Worm (Caenorhabditis elegans) whole organism, midembryonic: ENCODE results near the gene lgc-29.

Source experiments
- T22C8.4 ChIP-seq: fragments of 200-800 bp; sonication (Bioruptor generic); IDR thresholded peaks from 2 replicates; pipeline ENCODE4 v1.3.6; 2022; ENCODE audit warnings: missing genetic modification characterization, missing compliant biosample characterization
- flt-1 ChIP-seq: fragments of 200-800 bp; sonication (Bioruptor generic); IDR thresholded peaks from 2 replicates; pipeline ENCODE4 v1.3.6; 2022; ENCODE audit warnings: missing genetic modification characterization, missing compliant biosample characterization
- klf-2 ChIP-seq: fragments of 200-800 bp; sonication (Bioruptor generic); conservative IDR thresholded peaks from 2 replicates; pipeline ENCODE4 v1.3.6; 2022; ENCODE audit warnings: missing genetic modification reagents, missing genetic modification characterization, missing compliant biosample characterization
- ref-1 ChIP-seq: fragments of 200-800 bp; sonication (Bioruptor generic); conservative IDR thresholded peaks from 2 replicates; pipeline ENCODE4 v1.3.6; 2022; ENCODE audit warnings: missing genetic modification reagents, missing genetic modification characterization, missing compliant biosample characterization

DNA sequence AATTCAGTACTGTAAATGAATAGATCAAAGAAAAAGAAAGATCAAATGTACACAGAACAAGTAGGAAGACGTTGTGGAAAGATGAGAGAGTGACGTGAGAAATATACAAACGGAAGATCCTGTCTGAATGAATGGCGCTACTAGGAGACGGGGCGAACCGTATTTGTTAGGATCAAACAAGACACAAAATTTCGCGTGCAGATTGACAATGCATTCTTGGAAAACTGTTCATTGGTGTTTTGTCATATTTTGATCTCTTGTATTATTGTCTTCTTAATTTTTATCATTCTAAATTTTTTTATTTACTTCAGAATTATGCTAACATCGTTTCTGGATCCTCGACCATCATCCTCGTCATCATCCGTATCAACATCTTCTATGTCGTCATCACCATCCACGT is 44.0 kb upstream of the lgc-29 start, which contains the start of gene nhr-181:
- TF ChIP-seq klf-2 (GFP tag; lab: Robert Waterston, UW) = no peak
- no peak for TF ChIP-seq flt-1 (GFP tag; lab: Robert Waterston, UW)
- no peak for TF ChIP-seq T22C8.4 (GFP tag; lab: Robert Waterston, UW)
- no peak for TF ChIP-seq ref-1
